Worm (Caenorhabditis elegans) whole organism, young adult: ENCODE results near the gene C48D1.1.

Experiments used
- F22D6.2 ChIP-seq: sonication (generic microtip); optimal IDR thresholded peaks from 2 replicates; lab custom pipeline; 2016; ENCODE audit warnings: mild to moderate bottlenecking, missing genetic modification characterization, missing compliant biosample characterization
- F49E8.2 ChIP-seq: sonication (generic microtip); optimal IDR thresholded peaks from 3 replicates; lab custom pipeline; 2017; ENCODE audit warnings: missing genetic modification characterization, mild to moderate bottlenecking, missing compliant biosample characterization, antibody characterized with exemption, moderate library complexity; ENCODE audit not compliant: insufficient read depth
- F57A8.1 ChIP-seq: fragments of 200-800 bp; sonication (Bioruptor generic); optimal IDR thresholded peaks from 2 replicates; lab custom pipeline; 2018; ENCODE audit warnings: mild to moderate bottlenecking, missing genetic modification characterization, moderate library complexity, missing compliant biosample characterization
- K11D2.4 ChIP-seq: fragments of 200-800 bp; sonication (Bioruptor generic); IDR thresholded peaks from 2 replicates; pipeline ENCODE4 v1.3.6; 2022; ENCODE audit warnings: missing genetic modification reagents, missing genetic modification characterization, missing compliant biosample characterization
- cebp-2 ChIP-seq: fragments of 200-800 bp; sonication (Bioruptor generic); IDR thresholded peaks from 2 replicates; pipeline ENCODE4 v1.3.6; 2022; ENCODE audit warnings: missing genetic modification characterization, missing compliant biosample characterization
- dox-1 ChIP-seq: fragments of 200-800 bp; sonication (Bioruptor generic); IDR thresholded peaks from 2 replicates; pipeline ENCODE4 v1.3.6; 2022; ENCODE audit warnings: missing genetic modification reagents, missing genetic modification characterization, missing compliant biosample characterization
- efl-1 ChIP-seq: fragments of 150-350 bp; optimal IDR thresholded peaks from 2 replicates; lab custom pipeline; 2014; ENCODE audit warnings: missing biosample characterization, missing genetic modification reagents, missing genetic modification characterization
- hmg-1.2 ChIP-seq: fragments of 200-800 bp; sonication (Bioruptor generic); IDR thresholded peaks from 2 replicates; pipeline ENCODE4 v1.3.6; 2022; ENCODE audit warnings: missing genetic modification reagents, missing genetic modification characterization, missing compliant biosample characterization
- nhr-179 ChIP-seq: sonication (generic microtip); optimal IDR thresholded peaks from 2 replicates; lab custom pipeline; 2016; ENCODE audit warnings: mild to moderate bottlenecking, missing genetic modification characterization, missing compliant biosample characterization
- nhr-90 ChIP-seq: sonication (generic microtip); optimal IDR thresholded peaks from 2 replicates; lab custom pipeline; 2016; ENCODE audit warnings: missing genotype, mild to moderate bottlenecking, missing genetic modification characterization, missing compliant biosample characterization
- sdz-38 ChIP-seq: sonication (generic microtip); optimal IDR thresholded peaks from 2 replicates; lab custom pipeline; 2016; ENCODE audit warnings: missing genotype, missing genetic modification characterization, missing compliant biosample characterization
- unc-62 ChIP-seq: fragments of 150-350 bp; optimal IDR thresholded peaks from 2 replicates; lab custom pipeline; 2014; ENCODE audit warnings: missing biosample characterization, missing genetic modification reagents, missing genetic modification characterization
- ztf-3 ChIP-seq: fragments of 200-800 bp; sonication (Bioruptor generic); optimal IDR thresholded peaks from 2 replicates; lab custom pipeline; 2018; ENCODE audit warnings: mild to moderate bottlenecking, missing genetic modification characterization, missing compliant biosample characterization

ce11 chrIV:13167534-13167933, 29.6 kb downstream of the C48D1.1 start:
- no peak for TF ChIP-seq hmg-1.2
- TF ChIP-seq F57A8.1 (GFP tag; lab: Kevin White, UChicago) = no peak
- TF ChIP-seq nhr-90 (tag; lab: Kevin White, UChicago) = no peak
- no peak for TF ChIP-seq F22D6.2 (tag; lab: Kevin White, UChicago)
- no peak for TF ChIP-seq ztf-3 (GFP tag; lab: Kevin White, UChicago)
- TF ChIP-seq efl-1 (GFP tag; lab: Kevin White, UChicago) = no peak
- TF ChIP-seq unc-62 (GFP tag; lab: Kevin White, UChicago) = no peak
- TF ChIP-seq dox-1 = no peak
- TF ChIP-seq sdz-38 (tag; lab: Kevin White, UChicago) = no peak
- no peak for TF ChIP-seq cebp-2 (GFP tag; lab: Robert Waterston, UW)
- TF ChIP-seq F49E8.2 = no peak
- no peak for TF ChIP-seq nhr-179 (tag; lab: Kevin White, UChicago)
- TF ChIP-seq K11D2.4 (GFP tag; lab: Robert Waterston, UW) = no peak
